Comparison of ENCODE assay signal across 1 fruit fly cellular context in the genomic region with DNA sequence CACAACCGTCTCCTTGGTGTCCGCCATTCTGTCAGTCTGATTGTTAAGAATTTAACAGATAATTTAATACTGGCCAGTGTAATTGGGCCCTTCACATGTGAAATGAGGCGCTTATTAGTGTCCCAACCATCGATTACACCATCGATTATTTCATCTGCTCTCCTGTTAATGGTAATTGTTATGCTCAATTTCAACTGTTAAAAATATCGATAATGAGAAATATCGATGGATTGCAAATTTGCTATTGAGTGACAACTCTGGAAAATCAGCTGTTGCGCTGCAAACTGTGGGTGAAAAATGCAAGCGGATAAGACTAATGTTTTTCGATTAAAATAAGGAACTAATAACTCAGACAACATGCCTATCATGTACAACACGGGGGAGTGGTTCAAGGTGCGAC.
A peak's percentile ranks its signal among the peaks of the same experiment; 100 is the strongest.
TF ChIP-seq lines count a peak whose summit lies in the region.

A gene (minus strand): TSS at position 140 of the 400 bp plus-strand sequence.
A gene (plus strand): TSS at position 255 of the 400 bp plus-strand sequence.

TF ChIP-seq in whole organism, embryonic, 481 proteins besides CTCF, POLR2A, EP300 and RAD21 (continued from another document and continues in another):
- TF ChIP-seq CG9797 (GFP tag; optimal IDR thresholded peaks at IDR 0.05; lab: Kevin White, UChicago) = peak; percentile 5
- TF ChIP-seq CG6175 (GFP tag; IDR thresholded peaks at IDR 0.05; lab: Robert Waterston, UW) = no peak
- peak; percentile 98 for TF ChIP-seq sna (GFP tag; IDR thresholded peaks at IDR 0.05; lab: Robert Waterston, UW; ENCODE audit: partially characterized antibody)
- TF ChIP-seq Aef1 (GFP tag; IDR thresholded peaks at IDR 0.05; lab: Robert Waterston, UW) = no peak
- peak; percentile 65 for TF ChIP-seq nerfin-1 (tag; optimal IDR thresholded peaks at IDR 0.05; lab: Kevin White, UChicago)
- TF ChIP-seq CG13624 (GFP tag; optimal IDR thresholded peaks at IDR 0.05; lab: Kevin White, UChicago) = peak; percentile 0
- peak in 1 of 2 experiments; percentile 40 for TF ChIP-seq insv (GFP tag; optimal IDR thresholded peaks at IDR 0.05; lab: Kevin White, UChicago)
- TF ChIP-seq YL-1 (GFP tag; optimal IDR thresholded peaks at IDR 0.05; lab: Kevin White, UChicago) = peak; percentile 92
- TF ChIP-seq CG32532 (GFP tag; IDR thresholded peaks at IDR 0.05; lab: Robert Waterston, UW) = no peak
- peak; percentile 86 to 98 for TF ChIP-seq crp (GFP tag; optimal IDR thresholded peaks at IDR 0.05; lab: Kevin White, UChicago)
- no peak for TF ChIP-seq CkIIα-i1 (GFP tag; IDR thresholded peaks at IDR 0.05; lab: Robert Waterston, UW)
- no peak for TF ChIP-seq CG31224 (GFP tag; IDR thresholded peaks at IDR 0.05; lab: Robert Waterston, UW)
- TF ChIP-seq ems (GFP tag; optimal IDR thresholded peaks at IDR 0.05; lab: Kevin White, UChicago) = peak; percentile 17
- no peak for TF ChIP-seq Mes4 (GFP tag; optimal IDR thresholded peaks at IDR 0.05; lab: Kevin White, UChicago)
- TF ChIP-seq CG13287 (GFP tag; IDR thresholded peaks at IDR 0.05; lab: Robert Waterston, UW; ENCODE audit: partially characterized antibody) = peak; percentile 99
- peak; percentile 50 for TF ChIP-seq CG17912 (GFP tag; optimal IDR thresholded peaks at IDR 0.05; lab: Kevin White, UChicago)
- TF ChIP-seq dm (GFP tag; optimal IDR thresholded peaks at IDR 0.05; lab: Kevin White, UChicago) = peak; percentile 74
- peak; percentile 94 for TF ChIP-seq MESR4 (GFP tag; optimal IDR thresholded peaks at IDR 0.05; lab: Kevin White, UChicago)
- peak; percentile 62 for TF ChIP-seq CG15514 (GFP tag; optimal IDR thresholded peaks at IDR 0.05; lab: Kevin White, UChicago)
- TF ChIP-seq Nf-YC (tag; optimal IDR thresholded peaks at IDR 0.05; lab: Kevin White, UChicago) = no peak
- TF ChIP-seq CG2120 (GFP tag; optimal IDR thresholded peaks at IDR 0.05; lab: Kevin White, UChicago) = peak; percentile 14
- peak; percentile 51 for TF ChIP-seq CG10267 (tag; optimal IDR thresholded peaks at IDR 0.05; lab: Kevin White, UChicago)
- peak; percentile 97 for TF ChIP-seq ssp (GFP tag; IDR thresholded peaks at IDR 0.05; lab: Robert Waterston, UW)
- TF ChIP-seq klu (GFP tag; IDR thresholded peaks at IDR 0.05; lab: Robert Waterston, UW) = no peak
- no peak for TF ChIP-seq CG13296 (GFP tag; optimal IDR thresholded peaks at IDR 0.05; lab: Kevin White, UChicago)
- peak; percentile 98 for TF ChIP-seq CG14860 (GFP tag; IDR thresholded peaks at IDR 0.05; lab: Robert Waterston, UW; ENCODE audit: partially characterized antibody)
- TF ChIP-seq CG34422 (GFP tag; IDR thresholded peaks at IDR 0.05; lab: Robert Waterston, UW) = peak; percentile 47; the same call in 1 of the 3 replicates
- no peak for TF ChIP-seq jigr1 (GFP tag; IDR thresholded peaks at IDR 0.05; lab: Robert Waterston, UW)
- no peak for TF ChIP-seq CG1832 (GFP tag; optimal IDR thresholded peaks at IDR 0.05; lab: Kevin White, UChicago)
- no peak for TF ChIP-seq Optix (GFP tag; IDR thresholded peaks at IDR 0.05; lab: Robert Waterston, UW)
- TF ChIP-seq CG33213 (GFP tag; optimal IDR thresholded peaks at IDR 0.05; lab: Kevin White, UChicago) = peak; percentile 30
- no peak for TF ChIP-seq CG16815 (GFP tag; optimal IDR thresholded peaks at IDR 0.05; lab: Kevin White, UChicago)
- TF ChIP-seq CG33557 (GFP tag; optimal IDR thresholded peaks at IDR 0.05; lab: Kevin White, UChicago) = peak; percentile 22
- peak; percentile 97 for TF ChIP-seq knrl (GFP tag; IDR thresholded peaks at IDR 0.05; lab: Robert Waterston, UW; ENCODE audit: partially characterized antibody)
- TF ChIP-seq pzg (GFP tag; optimal IDR thresholded peaks at IDR 0.05; lab: Kevin White, UChicago) = peak; percentile 96
- TF ChIP-seq sens (GFP tag; lab: Kevin White, UChicago) = peak; percentile 79
- TF ChIP-seq CG17829 (tag; optimal IDR thresholded peaks at IDR 0.05; lab: Kevin White, UChicago) = peak; percentile 63
- TF ChIP-seq CG31388 (GFP tag; optimal IDR thresholded peaks at IDR 0.05; lab: Kevin White, UChicago) = no peak
- TF ChIP-seq CG16779 (GFP tag; IDR thresholded peaks at IDR 0.05; lab: Robert Waterston, UW) = no peak
- peak; percentile 98 for TF ChIP-seq vnd (GFP tag; IDR thresholded peaks at IDR 0.05; lab: Robert Waterston, UW; ENCODE audit: partially characterized antibody)
- peak; percentile 90 for TF ChIP-seq CG42726 (GFP tag; IDR thresholded peaks at IDR 0.05; lab: Robert Waterston, UW; ENCODE audit: partially characterized antibody)
- TF ChIP-seq run (tag; optimal IDR thresholded peaks at IDR 0.05; lab: Kevin White, UChicago) = no peak
- TF ChIP-seq CG8290 (GFP tag; optimal IDR thresholded peaks at IDR 0.05; lab: Kevin White, UChicago) = peak; percentile 39
- TF ChIP-seq CG8290 (tag; optimal IDR thresholded peaks at IDR 0.05; lab: Kevin White, UChicago) = no peak
- TF ChIP-seq CG34376 (GFP tag; optimal IDR thresholded peaks at IDR 0.05; lab: Kevin White, UChicago) = peak; percentile 26
- TF ChIP-seq CG7357 (GFP tag; IDR thresholded peaks at IDR 0.05; lab: Robert Waterston, UW) = peak; percentile 79
- TF ChIP-seq CG15073 (GFP tag; optimal IDR thresholded peaks at IDR 0.05; lab: Kevin White, UChicago) = no peak
- peak; percentile 98 for TF ChIP-seq nerfin-2 (GFP tag; IDR thresholded peaks at IDR 0.05; lab: Robert Waterston, UW; ENCODE audit: partially characterized antibody)
- no peak for TF ChIP-seq CG18599 (GFP tag; optimal IDR thresholded peaks at IDR 0.05; lab: Kevin White, UChicago)
- no peak for TF ChIP-seq wor (GFP tag; IDR thresholded peaks at IDR 0.05; lab: Robert Waterston, UW)
- no peak for TF ChIP-seq gcm (GFP tag; optimal IDR thresholded peaks at IDR 0.05; lab: Kevin White, UChicago)
- TF ChIP-seq HmgZ (tag; optimal IDR thresholded peaks at IDR 0.05; lab: Kevin White, UChicago) = peak; percentile 77
- peak; percentile 5 for TF ChIP-seq CG13424 (tag; optimal IDR thresholded peaks at IDR 0.05; lab: Kevin White, UChicago)
- TF ChIP-seq chinmo (GFP tag; IDR thresholded peaks at IDR 0.05; lab: Robert Waterston, UW; ENCODE audit: partially characterized antibody) = peak; percentile 100
- peak; percentile 99 for TF ChIP-seq Bgb (GFP tag; IDR thresholded peaks at IDR 0.05; lab: Robert Waterston, UW; ENCODE audit: partially characterized antibody)
- TF ChIP-seq CG14965 (GFP tag; optimal IDR thresholded peaks at IDR 0.05; lab: Kevin White, UChicago; ENCODE audit: borderline replicate concordance) = no peak
- peak; percentile 99 for TF ChIP-seq CG34224 (GFP tag; IDR thresholded peaks at IDR 0.05; lab: Robert Waterston, UW; ENCODE audit: partially characterized antibody)
- peak; percentile 58 for TF ChIP-seq gro (GFP tag; optimal IDR thresholded peaks at IDR 0.05; lab: Kevin White, UChicago)
- TF ChIP-seq CG2129 (GFP tag; IDR thresholded peaks at IDR 0.05; lab: Robert Waterston, UW; ENCODE audit: partially characterized antibody) = peak; percentile 90
- TF ChIP-seq Six4 (GFP tag; optimal IDR thresholded peaks at IDR 0.05; lab: Kevin White, UChicago) = no peak
- no peak for TF ChIP-seq CG6689 (GFP tag; IDR thresholded peaks at IDR 0.05; lab: Robert Waterston, UW)
- TF ChIP-seq danr (GFP tag; IDR thresholded peaks at IDR 0.05; lab: Robert Waterston, UW) = no peak
- TF ChIP-seq B-H2 (GFP tag; optimal IDR thresholded peaks at IDR 0.05; lab: Kevin White, UChicago) = peak; percentile 50
- TF ChIP-seq unc-4 (GFP tag; IDR thresholded peaks at IDR 0.05; lab: Robert Waterston, UW; ENCODE audit: partially characterized antibody) = peak; percentile 98
- TF ChIP-seq CG17186 (GFP tag; optimal IDR thresholded peaks at IDR 0.05; lab: Kevin White, UChicago) = peak; percentile 69
- no peak for TF ChIP-seq CG8388 (GFP tag; optimal IDR thresholded peaks at IDR 0.05; lab: Kevin White, UChicago)
- peak; percentile 78 for TF ChIP-seq CG3995 (GFP tag; optimal IDR thresholded peaks at IDR 0.05; lab: Kevin White, UChicago)
- TF ChIP-seq lmd (GFP tag; IDR thresholded peaks at IDR 0.05; lab: Robert Waterston, UW) = no peak
- peak; percentile 98 for TF ChIP-seq CG16813 (GFP tag; IDR thresholded peaks at IDR 0.05; lab: Robert Waterston, UW; ENCODE audit: partially characterized antibody)
- no peak for TF ChIP-seq pb (GFP tag; optimal IDR thresholded peaks at IDR 0.05; lab: Kevin White, UChicago)
- TF ChIP-seq ab (GFP tag; optimal IDR thresholded peaks at IDR 0.05; lab: Kevin White, UChicago) = no peak
- peak; percentile 41 for TF ChIP-seq Sin3A (optimal IDR thresholded peaks at IDR 0.05; lab: Kevin White, UChicago)
- peak; percentile 13 for TF ChIP-seq CG18764 (GFP tag; optimal IDR thresholded peaks at IDR 0.05; lab: Kevin White, UChicago)
- peak; percentile 98 for TF ChIP-seq Opbp (GFP tag; IDR thresholded peaks at IDR 0.05; lab: Robert Waterston, UW; ENCODE audit: partially characterized antibody)
- TF ChIP-seq Rfx (GFP tag; IDR thresholded peaks at IDR 0.05; lab: Robert Waterston, UW) = peak; percentile 55
- TF ChIP-seq mld (GFP tag; IDR thresholded peaks at IDR 0.05; lab: Robert Waterston, UW; ENCODE audit: partially characterized antibody) = peak; percentile 98
- TF ChIP-seq gfzf (GFP tag; optimal IDR thresholded peaks at IDR 0.05; lab: Kevin White, UChicago) = peak; percentile 23
- TF ChIP-seq Hr51 (GFP tag; optimal IDR thresholded peaks at IDR 0.05; lab: Kevin White, UChicago) = no peak
- TF ChIP-seq NfI (GFP tag; optimal IDR thresholded peaks at IDR 0.05; lab: Kevin White, UChicago) = peak; percentile 36
- TF ChIP-seq exex (tag; optimal IDR thresholded peaks at IDR 0.05; lab: Kevin White, UChicago) = peak; percentile 78
- peak; percentile 61 for TF ChIP-seq Dp (GFP tag; optimal IDR thresholded peaks at IDR 0.05; lab: Kevin White, UChicago)
- TF ChIP-seq kni (GFP tag; optimal IDR thresholded peaks at IDR 0.05; lab: Kevin White, UChicago) = no peak
- no peak for TF ChIP-seq toy (GFP tag; IDR thresholded peaks at IDR 0.05; lab: Robert Waterston, UW)
- TF ChIP-seq sqz (GFP tag; optimal IDR thresholded peaks at IDR 0.05; lab: Kevin White, UChicago) = no peak
- TF ChIP-seq prd (optimal IDR thresholded peaks at IDR 0.05; lab: Kevin White, UChicago) = no peak
- TF ChIP-seq prd (GFP tag; IDR thresholded peaks at IDR 0.05; lab: Robert Waterston, UW) = no peak
- TF ChIP-seq CG4617 (GFP tag; optimal IDR thresholded peaks at IDR 0.05; lab: Kevin White, UChicago; ENCODE audit: borderline replicate concordance) = peak; percentile 82
- peak; percentile 98 for TF ChIP-seq CG7963 (GFP tag; IDR thresholded peaks at IDR 0.05; lab: Robert Waterston, UW; ENCODE audit: partially characterized antibody)
- no peak for TF ChIP-seq Sox100B (GFP tag; optimal IDR thresholded peaks at IDR 0.05; lab: Kevin White, UChicago)
- peak; percentile 39; the same call in 1 of the 3 replicates for TF ChIP-seq ci (GFP tag; IDR thresholded peaks at IDR 0.05; lab: Robert Waterston, UW)
- TF ChIP-seq pum (GFP tag; optimal IDR thresholded peaks at IDR 0.05; lab: Kevin White, UChicago) = no peak
- TF ChIP-seq ash1 (GFP tag; optimal IDR thresholded peaks at IDR 0.05; lab: Kevin White, UChicago) = no peak
- no peak for TF ChIP-seq ewg (GFP tag; optimal IDR thresholded peaks at IDR 0.05; lab: Kevin White, UChicago)
- no peak for TF ChIP-seq pho (GFP tag; optimal IDR thresholded peaks at IDR 0.05; lab: Kevin White, UChicago)
- peak; percentile 96 for TF ChIP-seq BEAF-32 (GFP tag; optimal IDR thresholded peaks at IDR 0.05; lab: Kevin White, UChicago)
- peak; percentile 23 for TF ChIP-seq mirr (GFP tag; optimal IDR thresholded peaks at IDR 0.05; lab: Kevin White, UChicago)
- peak; percentile 99 for TF ChIP-seq zen2 (GFP tag; IDR thresholded peaks at IDR 0.05; lab: Robert Waterston, UW; ENCODE audit: partially characterized antibody)
- TF ChIP-seq CG9932 (GFP tag; IDR thresholded peaks at IDR 0.05; lab: Robert Waterston, UW) = peak; percentile 37; the same call in 1 of the 2 replicates
- no peak for TF ChIP-seq CG11398 (GFP tag; optimal IDR thresholded peaks at IDR 0.05; lab: Kevin White, UChicago)
- no peak for TF ChIP-seq seq (GFP tag; IDR thresholded peaks at IDR 0.05; lab: Robert Waterston, UW)
- TF ChIP-seq Mad (GFP tag; optimal IDR thresholded peaks at IDR 0.05; lab: Kevin White, UChicago) = no peak
- no peak for TF ChIP-seq CG2199 (GFP tag; IDR thresholded peaks at IDR 0.05; lab: Robert Waterston, UW)
- TF ChIP-seq dysf (GFP tag; IDR thresholded peaks at IDR 0.05; lab: Robert Waterston, UW) = no peak
- TF ChIP-seq CrebB (tag; optimal IDR thresholded peaks at IDR 0.05; lab: Kevin White, UChicago) = peak; percentile 41
- no peak for TF ChIP-seq tin (GFP tag; optimal IDR thresholded peaks at IDR 0.05; lab: Kevin White, UChicago)
- no peak for TF ChIP-seq CG7839 (tag; optimal IDR thresholded peaks at IDR 0.05; lab: Kevin White, UChicago)
- TF ChIP-seq abd-A (tag; optimal IDR thresholded peaks at IDR 0.05; lab: Kevin White, UChicago) = no peak
- TF ChIP-seq Myb (GFP tag; optimal IDR thresholded peaks at IDR 0.05; lab: Kevin White, UChicago) = peak; percentile 12
- peak; percentile 69 for TF ChIP-seq zen (tag; optimal IDR thresholded peaks at IDR 0.05; lab: Kevin White, UChicago)
- no peak for TF ChIP-seq Ravus (GFP tag; IDR thresholded peaks at IDR 0.05; lab: Robert Waterston, UW)
- TF ChIP-seq nmo (GFP tag; optimal IDR thresholded peaks at IDR 0.05; lab: Kevin White, UChicago) = peak; percentile 57
- peak; percentile 9 for TF ChIP-seq Hsf (GFP tag; optimal IDR thresholded peaks at IDR 0.05; lab: Kevin White, UChicago)
- peak; percentile 99 for TF ChIP-seq tna (GFP tag; IDR thresholded peaks at IDR 0.05; lab: Robert Waterston, UW; ENCODE audit: partially characterized antibody)
- TF ChIP-seq Dll (GFP tag; IDR thresholded peaks at IDR 0.05; lab: Robert Waterston, UW; ENCODE audit: partially characterized antibody) = peak; percentile 96
- TF ChIP-seq HLH4C (GFP tag; IDR thresholded peaks at IDR 0.05; lab: Robert Waterston, UW; ENCODE audit: partially characterized antibody) = peak; percentile 99
- TF ChIP-seq chn (GFP tag; optimal IDR thresholded peaks at IDR 0.05; lab: Kevin White, UChicago) = peak; percentile 30
- TF ChIP-seq Hmx (GFP tag; optimal IDR thresholded peaks at IDR 0.05; lab: Kevin White, UChicago) = no peak
- TF ChIP-seq sob (GFP tag; IDR thresholded peaks at IDR 0.05; lab: Robert Waterston, UW) = 0 out of 2 replicates have a peak, but pooled peaks have one; percentile 22
- peak; percentile 97 for TF ChIP-seq hb (GFP tag; IDR thresholded peaks at IDR 0.05; lab: Robert Waterston, UW; ENCODE audit: partially characterized antibody)
- TF ChIP-seq CG12659 (GFP tag; optimal IDR thresholded peaks at IDR 0.05; lab: Kevin White, UChicago) = peak; percentile 77
- TF ChIP-seq stwl (tag; optimal IDR thresholded peaks at IDR 0.05; lab: Kevin White, UChicago) = peak; percentile 96
- TF ChIP-seq phol (tag; optimal IDR thresholded peaks at IDR 0.05; lab: Kevin White, UChicago) = peak; percentile 35
- no peak for TF ChIP-seq lov (optimal IDR thresholded peaks at IDR 0.05; lab: Kevin White, UChicago)
- no peak for TF ChIP-seq lov (GFP tag; IDR thresholded peaks at IDR 0.05; lab: Robert Waterston, UW)
